Worm (Caenorhabditis elegans) whole organism, L2 larva: Measurements from ENCODE around the gene R04A9.6.
A peak's percentile ranks its signal among the peaks of the same experiment; 100 is the strongest.

Source experiments
- C34F6.9 ChIP-seq: fragments of 150-350 bp; optimal IDR thresholded peaks from 2 replicates; lab custom pipeline; 2014; ENCODE audit warnings: missing biosample characterization, missing genetic modification characterization
- R02D3.7 ChIP-seq: fragments of 150-350 bp; optimal IDR thresholded peaks from 2 replicates; lab custom pipeline; 2014; ENCODE audit warnings: missing biosample characterization, missing genetic modification characterization
- ZK546.5 ChIP-seq: sonication (generic microtip); optimal IDR thresholded peaks from 2 replicates; lab custom pipeline; 2017; ENCODE audit warnings: missing biosample characterization, missing genetic modification characterization
- alr-1 ChIP-seq: fragments of 150-350 bp; optimal IDR thresholded peaks from 2 replicates; lab custom pipeline; 2014; ENCODE audit warnings: missing biosample characterization, missing genetic modification characterization
- aly-2 ChIP-seq: fragments of 150-350 bp; optimal IDR thresholded peaks from 2 replicates; lab custom pipeline; 2014; ENCODE audit warnings: missing biosample characterization, missing genetic modification characterization
- blmp-1 ChIP-seq: sonication (generic microtip); optimal IDR thresholded peaks from 2 replicates; lab custom pipeline; 2017; ENCODE audit warnings: missing genetic modification characterization, mild to moderate bottlenecking, missing compliant biosample characterization, antibody characterized with exemption, moderate library complexity; ENCODE audit not compliant: insufficient read depth
- ceh-16 ChIP-seq: fragments of 150-350 bp; optimal IDR thresholded peaks from 2 replicates; lab custom pipeline; 2014; ENCODE audit warnings: missing biosample characterization, missing genetic modification characterization
- ceh-82 ChIP-seq: fragments of 150-350 bp; optimal IDR thresholded peaks from 2 replicates; lab custom pipeline; 2014; ENCODE audit warnings: missing biosample characterization, missing genetic modification characterization
- dmd-4 ChIP-seq: sonication (generic microtip); optimal IDR thresholded peaks from 2 replicates; lab custom pipeline; 2017; ENCODE audit warnings: missing biosample characterization, missing genetic modification characterization
- egl-27 ChIP-seq: sonication (generic microtip); optimal IDR thresholded peaks from 3 replicates; lab custom pipeline; 2017; ENCODE audit warnings: missing biosample characterization, missing genetic modification reagents, missing genetic modification characterization
- fos-1 ChIP-seq: fragments of 150-350 bp; optimal IDR thresholded peaks from 2 replicates; lab custom pipeline; 2014; ENCODE audit warnings: missing biosample characterization, missing genetic modification characterization
- gmeb-1 ChIP-seq: fragments of 150-350 bp; optimal IDR thresholded peaks from 2 replicates; lab custom pipeline; 2014; ENCODE audit warnings: missing biosample characterization, missing genetic modification characterization
- lin-11 ChIP-seq: fragments of 150-350 bp; sonication (generic microtip); optimal IDR thresholded peaks from 2 replicates; lab custom pipeline; 2014; ENCODE audit warnings: missing biosample characterization, missing genetic modification characterization, inconsistent platforms, mixed read lengths
- lin-13 ChIP-seq: fragments of 150-350 bp; optimal IDR thresholded peaks from 2 replicates; lab custom pipeline; 2014; ENCODE audit warnings: missing biosample characterization, missing genetic modification reagents, missing genetic modification characterization
- lin-39 ChIP-seq: fragments of 150-350 bp; optimal IDR thresholded peaks from 2 replicates; lab custom pipeline; 2014; ENCODE audit warnings: missing biosample characterization, missing genetic modification reagents, missing genetic modification characterization
- lsy-2 ChIP-seq, 2 experiments: fragments of 150-350 bp in 1 of 2; sonication (generic microtip) in 1 of 2; optimal IDR thresholded peaks; 2 replicates each; lab custom pipeline; 2014 to 2017; ENCODE audit warnings: missing biosample characterization in 2 of 2, missing genetic modification characterization in 2 of 2
- mab-5 ChIP-seq: fragments of 150-350 bp; optimal IDR thresholded peaks from 2 replicates; lab custom pipeline; 2014; ENCODE audit warnings: missing biosample characterization, missing genetic modification characterization
- mbf-1 ChIP-seq: sonication (generic microtip); optimal IDR thresholded peaks from 2 replicates; lab custom pipeline; 2017; ENCODE audit warnings: missing biosample characterization, missing genetic modification characterization
- mdl-1 ChIP-seq, 2 experiments: fragments of 150-350 bp in 1 of 2; sonication (generic microtip) in 1 of 2; optimal IDR thresholded peaks; 2 replicates each; lab custom pipeline; 2017; ENCODE audit warnings: missing biosample characterization in 2 of 2, missing genetic modification characterization in 2 of 2
- nhr-12 ChIP-seq: fragments of 150-350 bp; optimal IDR thresholded peaks from 2 replicates; lab custom pipeline; 2014; ENCODE audit warnings: missing biosample characterization, missing genetic modification characterization
- nhr-129 ChIP-seq: fragments of 150-350 bp; optimal IDR thresholded peaks from 2 replicates; lab custom pipeline; 2014; ENCODE audit warnings: missing biosample characterization, missing genetic modification characterization
- nhr-23 ChIP-seq: fragments of 150-350 bp; optimal IDR thresholded peaks from 2 replicates; lab custom pipeline; 2014; ENCODE audit warnings: missing biosample characterization, missing genetic modification reagents, missing genetic modification characterization
- nhr-237 ChIP-seq: fragments of 150-350 bp; optimal IDR thresholded peaks from 2 replicates; lab custom pipeline; 2014; ENCODE audit warnings: missing biosample characterization, missing genetic modification characterization
- nhr-25 ChIP-seq: fragments of 150-350 bp; sonication (generic microtip); optimal IDR thresholded peaks from 3 replicates; lab custom pipeline; 2014; ENCODE audit warnings: missing biosample characterization, missing genetic modification characterization
- nhr-6 ChIP-seq: fragments of 150-350 bp; optimal IDR thresholded peaks from 2 replicates; lab custom pipeline; 2014; ENCODE audit warnings: missing biosample characterization, missing genetic modification characterization
- nhr-77 ChIP-seq: fragments of 150-350 bp; optimal IDR thresholded peaks from 2 replicates; lab custom pipeline; 2014; ENCODE audit warnings: missing biosample characterization, missing genetic modification characterization
- sem-4 ChIP-seq: fragments of 150-350 bp; optimal IDR thresholded peaks from 2 replicates; lab custom pipeline; 2014; ENCODE audit warnings: missing biosample characterization, missing genetic modification reagents, missing genetic modification characterization
- sma-3 ChIP-seq: sonication (generic microtip); optimal IDR thresholded peaks from 2 replicates; lab custom pipeline; 2016; ENCODE audit warnings: missing genetic modification reagents, missing genetic modification characterization, missing compliant biosample characterization
- sma-9 ChIP-seq, 2 experiments: fragments of 150-350 bp in 1 of 2; sonication (generic microtip) in 1 of 2; optimal IDR thresholded peaks; 2 replicates each; lab custom pipeline; 2014 to 2016; ENCODE audit warnings: missing genetic modification characterization in 2 of 2, mild to moderate bottlenecking in 1 of 2, missing biosample characterization in 1 of 2, missing compliant biosample characterization in 1 of 2, missing genetic modification reagents in 1 of 2, moderate library complexity in 1 of 2
- unc-39 ChIP-seq: fragments of 150-350 bp; optimal IDR thresholded peaks from 2 replicates; lab custom pipeline; 2014; ENCODE audit warnings: missing biosample characterization, missing genetic modification characterization
- unc-55 ChIP-seq: fragments of 150-350 bp; sonication (generic microtip); optimal IDR thresholded peaks from 3 replicates; lab custom pipeline; 2014; ENCODE audit warnings: missing biosample characterization, missing genetic modification reagents, missing genetic modification characterization
- unc-62 ChIP-seq: fragments of 150-350 bp; optimal IDR thresholded peaks from 2 replicates; lab custom pipeline; 2014; ENCODE audit warnings: missing biosample characterization, missing genetic modification reagents, missing genetic modification characterization
- zag-1 ChIP-seq: fragments of 150-350 bp; optimal IDR thresholded peaks from 2 replicates; lab custom pipeline; 2014; ENCODE audit warnings: missing biosample characterization, missing genetic modification characterization
- ztf-1 ChIP-seq: fragments of 200-800 bp; sonication (Bioruptor generic); conservative IDR thresholded peaks from 2 replicates; pipeline ENCODE4 v1.3.6; 2022; ENCODE audit warnings: missing genetic modification characterization, missing compliant biosample characterization
- ztf-4 ChIP-seq: fragments of 150-350 bp; optimal IDR thresholded peaks from 2 replicates; lab custom pipeline; 2014; ENCODE audit warnings: missing biosample characterization, missing genetic modification characterization

Gene R04A9.6

DNA sequence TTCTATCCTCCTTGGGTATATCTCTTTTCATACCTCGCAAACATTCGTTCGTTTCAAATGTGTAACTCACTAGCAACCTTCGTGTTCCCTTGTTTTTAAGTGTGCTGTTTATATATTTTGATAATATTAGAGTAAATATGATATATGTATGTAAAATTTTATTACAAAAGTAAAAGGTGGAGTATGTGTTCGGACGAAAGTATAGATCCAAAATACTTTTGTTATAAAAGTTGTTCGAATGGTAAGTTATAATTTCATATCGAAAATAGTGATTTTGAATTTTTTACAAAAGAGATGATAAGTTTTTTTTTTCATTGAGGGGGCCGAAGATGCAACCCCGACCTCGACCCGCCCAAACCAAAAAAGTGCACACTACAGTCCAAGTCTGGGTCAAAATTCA, 39.6 kb upstream of the R04A9.6 start, which contains the start of gene C04E7.1:
Gene C04E7.1 (plus strand): TSS at position 301 of the 400 bp plus-strand sequence.
- TF ChIP-seq alr-1 (tag; lab: Kevin White, UChicago) (no peak), ceh-16 (tag; lab: Kevin White, UChicago) (no peak), ztf-1 (GFP tag; lab: Robert Waterston, UW) (no peak), nhr-12 (tag; lab: Kevin White, UChicago) (no peak), nhr-25 (tag; lab: Kevin White, UChicago) (no peak), mdl-1 (tag; optimal IDR thresholded peaks at IDR 0.05; lab: Kevin White, UChicago) (no peak), mab-5 (no peak), unc-39 (tag; lab: Kevin White, UChicago) (no peak), nhr-237 (tag; lab: Kevin White, UChicago) (no peak), R02D3.7 (tag; lab: Kevin White, UChicago) (no peak), zag-1 (no peak), sma-9 (GFP tag; optimal IDR thresholded peaks at IDR 0.05; lab: Kevin White, UChicago) (no peak), sma-9 (tag; optimal IDR thresholded peaks at IDR 0.05; lab: Kevin White, UChicago) (no peak), lin-11 (tag; lab: Kevin White, UChicago) (no peak), nhr-77 (no peak), aly-2 (no peak), sma-3 (GFP tag; lab: Kevin White, UChicago) (no peak), blmp-1 (no peak), nhr-23 (no peak)
- TF ChIP-seq, all 48 proteins: peak for 0

- TF ChIP-seq lsy-2 (tag; optimal IDR thresholded peaks at IDR 0.05; lab: Kevin White, UChicago): no peak
- no peak for TF ChIP-seq ceh-82 (tag; lab: Kevin White, UChicago)
- TF ChIP-seq zag-1: no peak
- TF ChIP-seq lin-39 (tag; lab: Kevin White, UChicago): no peak
- no peak for TF ChIP-seq unc-62
- no peak for TF ChIP-seq egl-27 (tag; lab: Kevin White, UChicago)
- no peak for TF ChIP-seq gmeb-1
- no peak for TF ChIP-seq C34F6.9
- no peak for TF ChIP-seq dmd-4 (tag; lab: Kevin White, UChicago)
- no peak for TF ChIP-seq aly-2
- TF ChIP-seq nhr-23: no peak
- TF ChIP-seq mab-5: no peak
- no peak for TF ChIP-seq lin-13 (GFP tag; lab: Kevin White, UChicago)
Observed at ce11 chrX:360479-360878, 36.9 kb upstream of the R04A9.6 start, which contains the start of gene C04E7.5. Gene C04E7.5, plus strand, starts transcription at chrX:360779.

DNA sequence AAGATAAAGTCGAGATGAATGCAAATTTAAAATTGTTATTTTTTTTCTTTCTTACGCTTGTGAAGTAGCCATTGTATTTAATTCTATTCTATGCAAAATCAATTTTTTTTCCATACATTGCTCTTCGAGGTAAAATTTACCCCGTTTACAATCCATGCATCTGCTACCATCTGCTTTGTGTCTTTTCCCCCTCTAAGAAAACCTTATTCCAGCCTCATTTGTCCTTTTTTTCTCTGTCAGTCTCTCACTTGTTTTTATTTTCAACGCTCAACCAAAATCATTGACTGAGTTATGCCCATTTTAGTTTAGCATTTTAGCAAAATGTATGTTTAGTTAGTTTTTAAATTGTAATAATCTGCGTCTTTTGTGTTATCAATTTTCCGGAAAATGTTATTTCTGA, 27.4 kb upstream of the R04A9.6 start:
- no peak for TF ChIP-seq sem-4
- no peak for TF ChIP-seq nhr-6
- peak; percentile 59 for TF ChIP-seq unc-55 (GFP tag; lab: Kevin White, UChicago)
- no peak for TF ChIP-seq nhr-129 (tag; lab: Kevin White, UChicago)
- no peak for TF ChIP-seq egl-27 (tag; lab: Kevin White, UChicago)
- no peak for TF ChIP-seq mbf-1 (tag; lab: Kevin White, UChicago)
- peak; percentile 48 for TF ChIP-seq C34F6.9
- no peak for TF ChIP-seq unc-62
- TF ChIP-seq aly-2: no peak
- no peak for TF ChIP-seq fos-1 (tag; lab: Kevin White, UChicago)
- TF ChIP-seq unc-39 (tag; lab: Kevin White, UChicago): no peak
- no peak for TF ChIP-seq ceh-16 (tag; lab: Kevin White, UChicago)
- no peak for TF ChIP-seq mab-5
- no peak for TF ChIP-seq ZK546.5 (tag; lab: Kevin White, UChicago)
- no peak for TF ChIP-seq gmeb-1

- TF ChIP-seq zag-1 (no peak), sma-9 (GFP tag; optimal IDR thresholded peaks at IDR 0.05; lab: Kevin White, UChicago) (no peak), sma-9 (tag; optimal IDR thresholded peaks at IDR 0.05; lab: Kevin White, UChicago) (no peak), mab-5 (no peak), C34F6.9 (no peak), nhr-25 (tag; lab: Kevin White, UChicago) (no peak), lin-13 (GFP tag; lab: Kevin White, UChicago) (no peak), nhr-77 (no peak), fos-1 (tag; lab: Kevin White, UChicago) (no peak), nhr-237 (tag; lab: Kevin White, UChicago) (no peak), ztf-4 (tag; lab: Kevin White, UChicago) (no peak)
Observed at ce11 chrX:371761-372285, 25.5 kb upstream of the R04A9.6 start, which contains the start of gene nrde-3. Gene nrde-3, plus strand, starts transcription at chrX:372235.
